Worm (Caenorhabditis elegans): ENCODE results near the gene F14H3.14.
A peak's percentile ranks its signal among the peaks of the same experiment; 100 is the strongest.

DNA sequence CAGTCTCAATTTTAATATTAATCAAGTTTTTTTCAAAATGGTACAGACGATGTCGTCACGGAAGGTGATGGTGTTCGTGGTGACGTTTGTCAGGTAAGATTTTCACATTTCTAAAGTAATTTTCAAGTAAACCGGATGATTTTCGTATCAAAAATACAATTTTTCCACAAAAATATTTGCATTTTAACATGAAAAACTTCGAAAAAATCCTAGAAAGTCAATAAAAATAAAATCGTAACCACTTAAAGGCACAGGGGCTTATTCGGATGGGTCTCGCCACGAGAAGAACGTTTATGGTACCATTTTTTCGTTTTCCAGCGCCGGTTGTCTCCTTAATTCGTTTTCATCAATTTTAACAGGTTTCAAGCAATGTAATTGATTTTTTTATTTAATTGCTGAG is 38.4 kb downstream of the F14H3.14 start, which contains the start of gene T10C6.6:
- TF ChIP-seq dpl-1 (GFP tag; optimal IDR thresholded peaks at IDR 0.05) (no peak), nhr-28 (tag; optimal IDR thresholded peaks at IDR 0.05) (no peak), sptf-1 (tag; optimal IDR thresholded peaks at IDR 0.05) (no peak), hlh-4 (tag; optimal IDR thresholded peaks at IDR 0.05) (no peak), nhr-77 (tag; optimal IDR thresholded peaks at IDR 0.05) (no peak), elt-2 (tag; optimal IDR thresholded peaks at IDR 0.05) (peak; percentile 27), egl-27 (tag; optimal IDR thresholded peaks at IDR 0.05) (no peak), ets-5 (GFP tag; IDR thresholded peaks at IDR 0.05) (no peak), nhr-12 (tag; optimal IDR thresholded peaks at IDR 0.05) (no peak), nhr-237 (tag; optimal IDR thresholded peaks at IDR 0.05) (no peak), unc-130 (tag; optimal IDR thresholded peaks at IDR 0.05) (no peak), ztf-4 (tag; optimal IDR thresholded peaks at IDR 0.05) (no peak), nhr-19 (GFP tag; conservative IDR thresholded peaks at IDR 0.05) (no peak)
